Fruit fly (Drosophila melanogaster): ENCODE data around the gene Ir68a.

The Ir68a gene

dm6 chr3L:11196860-11197259 lies 39.2 kb downstream of the Ir68a start (continued):
- TF ChIP-seq cg (GFP tag; optimal IDR thresholded peaks at IDR 0.05) (peak; percentile 38), CG15073 (GFP tag; optimal IDR thresholded peaks at IDR 0.05) (no peak), onecut (GFP tag; IDR thresholded peaks at IDR 0.05) (peak; percentile 64), Optix (GFP tag; IDR thresholded peaks at IDR 0.05) (no peak), CG4360 (GFP tag; IDR thresholded peaks at IDR 0.05) (peak; percentile 4; the same call in 1 of the 2 replicates), Med (GFP tag) (no peak), CG15601 (tag; optimal IDR thresholded peaks at IDR 0.05) (no peak), Trl (optimal IDR thresholded peaks at IDR 0.05) (peak; percentile 27 to 68), Trl (GFP tag; optimal IDR thresholded peaks at IDR 0.05) (no peak), bowl (GFP tag; IDR thresholded peaks at IDR 0.05) (no peak), trem (tag; optimal IDR thresholded peaks at IDR 0.05) (no peak), CG1832 (GFP tag; optimal IDR thresholded peaks at IDR 0.05) (peak; percentile 29), cas (GFP tag; IDR thresholded peaks at IDR 0.05) (no peak), ab (GFP tag; optimal IDR thresholded peaks at IDR 0.05) (no peak), nerfin-2 (GFP tag; IDR thresholded peaks at IDR 0.05; ENCODE audit: partially characterized antibody) (no peak), CG8388 (GFP tag; optimal IDR thresholded peaks at IDR 0.05) (no peak), repo (GFP tag; optimal IDR thresholded peaks at IDR 0.05) (no peak), CG10209 (GFP tag; optimal IDR thresholded peaks at IDR 0.05) (no peak), odd (GFP tag; optimal IDR thresholded peaks at IDR 0.05) (no peak), Dip2 (GFP tag; IDR thresholded peaks at IDR 0.05) (no peak), Tbp (GFP tag; optimal IDR thresholded peaks at IDR 0.05) (no peak), CG12744 (GFP tag; optimal IDR thresholded peaks at IDR 0.05) (no peak), CG18011 (GFP tag; optimal IDR thresholded peaks at IDR 0.05) (no peak), CG7556 (GFP tag; optimal IDR thresholded peaks at IDR 0.05) (no peak), Hey (tag; optimal IDR thresholded peaks at IDR 0.05) (no peak), row (GFP tag; IDR thresholded peaks at IDR 0.05) (no peak), gcm2 (GFP tag; optimal IDR thresholded peaks at IDR 0.05) (no peak), CG8089 (GFP tag; optimal IDR thresholded peaks at IDR 0.05) (no peak), ase (GFP tag; IDR thresholded peaks at IDR 0.05) (no peak), Dfd (GFP tag; optimal IDR thresholded peaks at IDR 0.05) (peak in 1 of 2 experiments; percentile 6), jumu (GFP tag; optimal IDR thresholded peaks at IDR 0.05) (no peak), grn (GFP tag; optimal IDR thresholded peaks at IDR 0.05) (no peak), B-H1 (GFP tag; IDR thresholded peaks at IDR 0.05) (no peak)

- TF ChIP-seq CG3995 (GFP tag; optimal IDR thresholded peaks at IDR 0.05) (no peak), NFAT (GFP tag; IDR thresholded peaks at IDR 0.05) (no peak), Hmr (GFP tag; optimal IDR thresholded peaks at IDR 0.05) (no peak), lab (GFP tag; optimal IDR thresholded peaks at IDR 0.05) (peak; percentile 11), Dref (GFP tag; IDR thresholded peaks at IDR 0.05) (no peak), Taf1 (GFP tag; IDR thresholded peaks at IDR 0.05) (no peak), CG10431 (GFP tag; optimal IDR thresholded peaks at IDR 0.05) (no peak), HLHmδ (GFP tag; optimal IDR thresholded peaks at IDR 0.05) (no peak), Bdp1 (GFP tag; optimal IDR thresholded peaks at IDR 0.05) (no peak), CG12769 (tag; optimal IDR thresholded peaks at IDR 0.05) (peak; percentile 10), tio (GFP tag; optimal IDR thresholded peaks at IDR 0.05) (no peak), CG8388 (GFP tag; optimal IDR thresholded peaks at IDR 0.05) (no peak), hkb (optimal IDR thresholded peaks at IDR 0.05) (no peak), hkb (GFP tag; IDR thresholded peaks at IDR 0.05) (no peak), sr (GFP tag; IDR thresholded peaks at IDR 0.05) (0 out of 3 replicates have a peak, but pooled peaks have one; percentile 16), CG9876 (GFP tag; optimal IDR thresholded peaks at IDR 0.05) (no peak), slbo (GFP tag; IDR thresholded peaks at IDR 0.05) (peak; percentile 16; the same call in 1 of the 2 replicates), ken (GFP tag; IDR thresholded peaks at IDR 0.05) (no peak), zfh1 (GFP tag; IDR thresholded peaks at IDR 0.05) (0 out of 3 replicates have a peak, but pooled peaks have one; percentile 33), seq (GFP tag; IDR thresholded peaks at IDR 0.05) (no peak), CG11085 (GFP tag; IDR thresholded peaks at IDR 0.05) (no peak), BEAF-32 (GFP tag; optimal IDR thresholded peaks at IDR 0.05) (no peak), Oli (tag; optimal IDR thresholded peaks at IDR 0.05) (no peak)
Measured at dm6 chr3L:11195275-11195674, 40.7 kb downstream of the Ir68a start.

All from whole organism, embryonic.